Fruit fly (Drosophila melanogaster): Measurements from ENCODE around the gene CG14985.

The CG14985 gene

dm6 chr3L:4016754-4017153 is 13.5 kb downstream of the CG14985 start (continued):
- peak; percentile 56; the same call in 2 of the 3 replicates for TF ChIP-seq CG11695 (GFP tag; IDR thresholded peaks at IDR 0.05)
- no peak for TF ChIP-seq TFAM (GFP tag; optimal IDR thresholded peaks at IDR 0.05)
- peak; percentile 15 for TF ChIP-seq stwl (tag; optimal IDR thresholded peaks at IDR 0.05)
- TF ChIP-seq CG10209 (GFP tag; optimal IDR thresholded peaks at IDR 0.05): peak; percentile 47
- TF ChIP-seq toy (GFP tag; IDR thresholded peaks at IDR 0.05): no peak
- peak; percentile 60 for TF ChIP-seq CG1233 (GFP tag; optimal IDR thresholded peaks at IDR 0.05)
- peak; percentile 81 for TF ChIP-seq CG16815 (GFP tag; optimal IDR thresholded peaks at IDR 0.05)
- peak; percentile 54 for TF ChIP-seq Mes4 (GFP tag; optimal IDR thresholded peaks at IDR 0.05)
- peak; percentile 57 for TF ChIP-seq peb (GFP tag; IDR thresholded peaks at IDR 0.05)
- no peak for TF ChIP-seq al (GFP tag; IDR thresholded peaks at IDR 0.05)
- TF ChIP-seq HLH54F (GFP tag; optimal IDR thresholded peaks at IDR 0.05): no peak
- TF ChIP-seq Sry-β (GFP tag; optimal IDR thresholded peaks at IDR 0.05): no peak
- peak; percentile 65 for TF ChIP-seq CG16863 (GFP tag; optimal IDR thresholded peaks at IDR 0.05)
- peak; percentile 35 for TF ChIP-seq CG18619 (GFP tag; optimal IDR thresholded peaks at IDR 0.05)
- no peak for TF ChIP-seq NC2α (GFP tag; optimal IDR thresholded peaks at IDR 0.05)
- TF ChIP-seq CG17829 (tag; optimal IDR thresholded peaks at IDR 0.05): peak; percentile 79
- TF ChIP-seq Oli (tag; optimal IDR thresholded peaks at IDR 0.05): peak; percentile 65
- TF ChIP-seq CG2116 (GFP tag; optimal IDR thresholded peaks at IDR 0.05): no peak
- peak; percentile 18; the same call in 1 of the 2 replicates for TF ChIP-seq E2f2 (GFP tag; IDR thresholded peaks at IDR 0.05)
- TF ChIP-seq CG7271 (tag; optimal IDR thresholded peaks at IDR 0.05): peak; percentile 70
- TF ChIP-seq PHDP (tag; optimal IDR thresholded peaks at IDR 0.05): peak; percentile 48
- TF ChIP-seq sima (GFP tag; optimal IDR thresholded peaks at IDR 0.05): no peak
- peak; percentile 21 for TF ChIP-seq CG11723 (GFP tag; optimal IDR thresholded peaks at IDR 0.05)
- TF ChIP-seq bab2 (GFP tag; optimal IDR thresholded peaks at IDR 0.05): peak; percentile 54
- peak; percentile 17 for TF ChIP-seq en (GFP tag; optimal IDR thresholded peaks at IDR 0.05)
- TF ChIP-seq Dip3 (GFP tag; optimal IDR thresholded peaks at IDR 0.05): no peak
- TF ChIP-seq CoRest (tag; optimal IDR thresholded peaks at IDR 0.05): peak; percentile 67
- peak; percentile 63 for TF ChIP-seq CG13424 (tag; optimal IDR thresholded peaks at IDR 0.05)
- TF ChIP-seq caup (GFP tag; optimal IDR thresholded peaks at IDR 0.05; ENCODE audit: severe bottlenecking): no peak
- TF ChIP-seq tgo (GFP tag; IDR thresholded peaks at IDR 0.05): peak; percentile 59
- no peak for TF ChIP-seq sd (tag; optimal IDR thresholded peaks at IDR 0.05)
- no peak for TF ChIP-seq bigmax (GFP tag; optimal IDR thresholded peaks at IDR 0.05)
- TF ChIP-seq CG2712 (tag; optimal IDR thresholded peaks at IDR 0.05): peak; percentile 83
- TF ChIP-seq CG3065 (GFP tag; optimal IDR thresholded peaks at IDR 0.05): no peak
- peak; percentile 44; the same call in 1 of the 2 replicates for TF ChIP-seq onecut (GFP tag; IDR thresholded peaks at IDR 0.05)
- no peak for TF ChIP-seq CG9437 (GFP tag; optimal IDR thresholded peaks at IDR 0.05)
- no peak for TF ChIP-seq CG16813 (GFP tag; IDR thresholded peaks at IDR 0.05; ENCODE audit: partially characterized antibody)
- no peak for TF ChIP-seq CG13287 (GFP tag; IDR thresholded peaks at IDR 0.05; ENCODE audit: partially characterized antibody)
- TF ChIP-seq Kr (GFP tag; optimal IDR thresholded peaks at IDR 0.05): no peak
- peak; percentile 25 for TF ChIP-seq Sox100B (GFP tag; optimal IDR thresholded peaks at IDR 0.05)
- no peak for TF ChIP-seq CG10543 (GFP tag; optimal IDR thresholded peaks at IDR 0.05)
- TF ChIP-seq grau (tag; optimal IDR thresholded peaks at IDR 0.05): peak; percentile 93
- peak; percentile 69; the same call in 1 of the 3 replicates for TF ChIP-seq CG11093 (GFP tag; IDR thresholded peaks at IDR 0.05)
- TF ChIP-seq CG1792 (GFP tag; optimal IDR thresholded peaks at IDR 0.05): no peak
- TF ChIP-seq aop (GFP tag; IDR thresholded peaks at IDR 0.05): no peak
- no peak for TF ChIP-seq gro (GFP tag; optimal IDR thresholded peaks at IDR 0.05)
- TF ChIP-seq ATbp (GFP tag; optimal IDR thresholded peaks at IDR 0.05): peak; percentile 62
- TF ChIP-seq BtbVII (GFP tag; optimal IDR thresholded peaks at IDR 0.05): no peak
- peak; percentile 46; the same call in 1 of the 2 replicates for TF ChIP-seq CG32767 (GFP tag; IDR thresholded peaks at IDR 0.05)
- peak; percentile 51 for TF ChIP-seq CG6813 (GFP tag; optimal IDR thresholded peaks at IDR 0.05)
- no peak for TF ChIP-seq kni (GFP tag; optimal IDR thresholded peaks at IDR 0.05)

Data from whole organism, embryonic.